Worm (Caenorhabditis elegans): ENCODE results near the gene let-2.

let-2 gene

ce11 chrX:16403424-16403823, 14.3 kb upstream of the let-2 start:
- TF ChIP-seq C34F6.9 (tag; optimal IDR thresholded peaks at IDR 0.05) (no peak), unc-55 (GFP tag; optimal IDR thresholded peaks at IDR 0.05) (peak; percentile 29)

DNA sequence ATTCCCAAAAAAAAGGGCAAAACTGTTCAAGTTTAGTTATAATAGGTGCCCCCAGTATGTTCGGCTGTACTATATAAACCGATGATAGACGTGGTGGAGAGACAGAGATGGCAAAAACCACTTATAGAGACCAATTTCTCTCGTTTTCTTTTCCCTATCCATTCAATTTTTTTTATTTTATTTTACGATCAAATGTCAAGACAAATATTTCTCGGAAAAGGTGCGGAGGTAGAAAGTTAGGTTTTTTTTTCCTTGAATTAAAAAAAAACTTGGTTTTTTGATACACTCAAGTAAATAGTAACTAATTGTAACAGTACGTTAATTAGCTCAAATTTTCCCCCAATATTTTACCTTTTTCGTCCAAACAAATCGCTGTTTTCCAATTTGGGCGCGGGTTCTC, 13.6 kb upstream of the let-2 start:
- TF ChIP-seq elt-3 (tag; optimal IDR thresholded peaks at IDR 0.05) (no peak), lsy-2 (tag; optimal IDR thresholded peaks at IDR 0.05) (no peak), F13H6.1 (tag; optimal IDR thresholded peaks at IDR 0.05) (peak; percentile 25)

- TF ChIP-seq elt-1 (tag; optimal IDR thresholded peaks at IDR 0.05) (no peak), nhr-129 (tag; optimal IDR thresholded peaks at IDR 0.05) (no peak), crh-2 (tag; optimal IDR thresholded peaks at IDR 0.05) (no peak), sma-3 (GFP tag; optimal IDR thresholded peaks at IDR 0.05) (no peak), sma-9 (GFP tag; optimal IDR thresholded peaks at IDR 0.05) (no peak), sma-9 (tag; optimal IDR thresholded peaks at IDR 0.05) (no peak), lin-11 (tag; optimal IDR thresholded peaks at IDR 0.05) (no peak), aly-2 (tag; optimal IDR thresholded peaks at IDR 0.05) (no peak)
These were observed 13.2 kb upstream of the let-2 start for ce11 chrX:16402303-16402702.

- TF ChIP-seq zag-1 (tag; optimal IDR thresholded peaks at IDR 0.05) (no peak), egl-27 (tag; optimal IDR thresholded peaks at IDR 0.05) (no peak), R02D3.7 (tag; optimal IDR thresholded peaks at IDR 0.05) (no peak), ceh-82 (tag; optimal IDR thresholded peaks at IDR 0.05) (no peak), elt-3 (tag; optimal IDR thresholded peaks at IDR 0.05) (no peak), unc-62 (GFP tag; optimal IDR thresholded peaks at IDR 0.05) (no peak), peb-1 (tag; optimal IDR thresholded peaks at IDR 0.05) (no peak), unc-55 (GFP tag; optimal IDR thresholded peaks at IDR 0.05) (no peak), fos-1 (tag; optimal IDR thresholded peaks at IDR 0.05) (no peak), nhr-237 (tag; optimal IDR thresholded peaks at IDR 0.05) (no peak), nhr-23 (tag; optimal IDR thresholded peaks at IDR 0.05) (no peak), F13H6.1 (tag; optimal IDR thresholded peaks at IDR 0.05) (no peak), sem-4 (tag; optimal IDR thresholded peaks at IDR 0.05) (no peak), lin-11 (tag; optimal IDR thresholded peaks at IDR 0.05) (no peak), crh-2 (tag; optimal IDR thresholded peaks at IDR 0.05) (no peak), nhr-6 (tag; optimal IDR thresholded peaks at IDR 0.05) (no peak), Y55F3AM.14 (GFP tag; optimal IDR thresholded peaks at IDR 0.05) (no peak), nhr-10 (tag; optimal IDR thresholded peaks at IDR 0.05) (no peak)
These were observed 11.8 kb upstream of the let-2 start for ce11 chrX:16400897-16401296.

ce11 chrX:16398420-16398925, 9.3 kb upstream of the let-2 start, which contains the start of gene F01G12.18:
F01G12.18 (minus strand) TSS chrX:16398470.
- no peak for TF ChIP-seq blmp-1 (tag; optimal IDR thresholded peaks at IDR 0.05; ENCODE audit: insufficient read depth)
- no peak for TF ChIP-seq gmeb-1 (tag; optimal IDR thresholded peaks at IDR 0.05)
- no peak for TF ChIP-seq nhr-10 (tag; optimal IDR thresholded peaks at IDR 0.05)
- TF ChIP-seq unc-39 (tag; optimal IDR thresholded peaks at IDR 0.05) = no peak
- no peak for TF ChIP-seq fos-1 (tag; optimal IDR thresholded peaks at IDR 0.05)
- TF ChIP-seq lin-39 (tag; optimal IDR thresholded peaks at IDR 0.05) = no peak
- TF ChIP-seq ZK546.5 (tag; optimal IDR thresholded peaks at IDR 0.05) = no peak
- TF ChIP-seq nhr-129 (tag; optimal IDR thresholded peaks at IDR 0.05) = no peak
- no peak for TF ChIP-seq lin-11 (tag; optimal IDR thresholded peaks at IDR 0.05)
- no peak for TF ChIP-seq nhr-237 (tag; optimal IDR thresholded peaks at IDR 0.05)
- TF ChIP-seq lsy-2 (tag; optimal IDR thresholded peaks at IDR 0.05) = no peak
- no peak for TF ChIP-seq sma-9 (GFP tag; optimal IDR thresholded peaks at IDR 0.05)
- TF ChIP-seq sma-9 (tag; optimal IDR thresholded peaks at IDR 0.05) = no peak
- no peak for TF ChIP-seq unc-62 (GFP tag; optimal IDR thresholded peaks at IDR 0.05)
- no peak for TF ChIP-seq skn-1 (tag; optimal IDR thresholded peaks at IDR 0.05)
- no peak for TF ChIP-seq nhr-11 (tag; optimal IDR thresholded peaks at IDR 0.05)
- no peak for TF ChIP-seq alr-1 (tag; optimal IDR thresholded peaks at IDR 0.05)
- no peak for TF ChIP-seq peb-1 (tag; optimal IDR thresholded peaks at IDR 0.05)
- no peak for TF ChIP-seq crh-2 (tag; optimal IDR thresholded peaks at IDR 0.05)
- no peak for TF ChIP-seq dmd-4 (tag; optimal IDR thresholded peaks at IDR 0.05)
